Fruit fly (Drosophila melanogaster) whole organism, pupa: ENCODE data around the gene CG6961.
A peak's percentile ranks its signal among the peaks of the same experiment; 100 is the strongest.

Source experiments
- CG10348 ChIP-seq: fragments of 200-800 bp; sonication (Bioruptor generic); IDR thresholded peaks from 2 replicates; pipeline ENCODE4 v1.3.6; 2022; ENCODE audit warnings: missing biosample characterization, missing genetic modification characterization
- CG12605 ChIP-seq: fragments of 200-800 bp; sonication (Bioruptor generic); IDR thresholded peaks from 2 replicates; pipeline ENCODE4 v1.3.6; 2022; ENCODE audit warnings: missing biosample characterization, missing genetic modification characterization
- CG13204 ChIP-seq: fragments of 200-800 bp; sonication (Bioruptor generic); optimal IDR thresholded peaks from 2 replicates; lab custom pipeline; 2018; ENCODE audit warnings: missing biosample characterization, mild to moderate bottlenecking, missing genetic modification characterization, moderate library complexity
- CG14655 ChIP-seq: fragments of 200-800 bp; sonication (Bioruptor generic); optimal IDR thresholded peaks from 3 replicates; lab custom pipeline; 2017; ENCODE audit warnings: mild to moderate bottlenecking, missing biosample characterization, missing genetic modification reagents, missing genetic modification characterization
- CG15710 ChIP-seq: fragments of 200-800 bp; sonication (Bioruptor generic); optimal IDR thresholded peaks from 2 replicates; lab custom pipeline; 2018; ENCODE audit warnings: missing biosample characterization, mild to moderate bottlenecking, missing genetic modification characterization, moderate library complexity
- CG17806 ChIP-seq: fragments of 200-800 bp; sonication (Bioruptor generic); optimal IDR thresholded peaks from 2 replicates; lab custom pipeline; 2018; ENCODE audit warnings: missing biosample characterization, mild to moderate bottlenecking, missing genetic modification characterization, moderate library complexity
- CG32121 ChIP-seq: fragments of 200-800 bp; sonication (Bioruptor generic); IDR thresholded peaks from 2 replicates; pipeline ENCODE4 v1.3.6; 2022; ENCODE audit warnings: missing biosample characterization, missing genetic modification characterization
- CG34367 ChIP-seq: fragments of 200-800 bp; sonication (Bioruptor generic); optimal IDR thresholded peaks from 2 replicates; lab custom pipeline; 2018; ENCODE audit warnings: missing biosample characterization, mild to moderate bottlenecking, missing genetic modification characterization
- CG4496 ChIP-seq: fragments of 200-800 bp; sonication (Bioruptor generic); IDR thresholded peaks from 3 replicates; pipeline ENCODE4 v1.3.6; 2022; ENCODE audit warnings: missing biosample characterization, missing genetic modification characterization
- CG8159 ChIP-seq: fragments of 200-800 bp; sonication (Bioruptor generic); optimal IDR thresholded peaks from 3 replicates; lab custom pipeline; 2018; ENCODE audit warnings: missing biosample characterization, mild to moderate bottlenecking, missing genetic modification characterization, moderate library complexity
- CG8301 ChIP-seq: fragments of 200-800 bp; sonication (Bioruptor generic); optimal IDR thresholded peaks from 2 replicates; lab custom pipeline; 2018; ENCODE audit warnings: missing biosample characterization, mild to moderate bottlenecking, missing genetic modification characterization
- CG9948 ChIP-seq: fragments of 200-800 bp; sonication (Bioruptor generic); optimal IDR thresholded peaks from 2 replicates; lab custom pipeline; 2018; ENCODE audit warnings: missing biosample characterization, mild to moderate bottlenecking, missing genetic modification characterization, moderate library complexity
- D1 ChIP-seq: fragments of 200-800 bp; sonication (Bioruptor generic); optimal IDR thresholded peaks from 2 replicates; lab custom pipeline; 2018; ENCODE audit warnings: missing biosample characterization, mild to moderate bottlenecking, missing genetic modification characterization, moderate library complexity
- EcR ChIP-seq: fragments of 200-800 bp; sonication (Bioruptor generic); optimal IDR thresholded peaks from 3 replicates; lab custom pipeline; 2019; ENCODE audit warnings: missing biosample characterization, missing genetic modification characterization, mild to moderate bottlenecking, moderate library complexity, missing genetic modification reagents
- Ets98B ChIP-seq: fragments of 200-800 bp; sonication (Bioruptor generic); IDR thresholded peaks from 2 replicates; pipeline ENCODE4 v1.3.6; 2022; ENCODE audit warnings: missing biosample characterization, missing genetic modification characterization
- Pif1A ChIP-seq: fragments of 200-800 bp; sonication (Bioruptor generic); optimal IDR thresholded peaks from 3 replicates; lab custom pipeline; 2016; ENCODE audit warnings: missing biosample characterization, missing genetic modification characterization
- Pif1B ChIP-seq: fragments of 200-800 bp; sonication (Bioruptor generic); optimal IDR thresholded peaks from 3 replicates; lab custom pipeline; 2016; ENCODE audit warnings: missing biosample characterization, missing genetic modification characterization
- Snoo ChIP-seq: fragments of 200-800 bp; sonication (Bioruptor generic); optimal IDR thresholded peaks from 3 replicates; lab custom pipeline; 2017; ENCODE audit warnings: missing biosample characterization, mild to moderate bottlenecking, missing genetic modification characterization, inconsistent platforms
- fd96Ca ChIP-seq: fragments of 200-800 bp; sonication (Bioruptor generic); IDR thresholded peaks from 3 replicates; pipeline ENCODE4 v1.3.6; 2022; ENCODE audit warnings: missing biosample characterization, missing genetic modification characterization
- gl ChIP-seq: fragments of 200-800 bp; sonication (Bioruptor generic); optimal IDR thresholded peaks from 2 replicates; lab custom pipeline; 2018; ENCODE audit warnings: missing biosample characterization, mild to moderate bottlenecking, missing genetic modification characterization
- rn ChIP-seq: fragments of 200-800 bp; sonication (Bioruptor generic); IDR thresholded peaks from 2 replicates; pipeline ENCODE4 v1.3.6; 2022; ENCODE audit warnings: missing biosample characterization, missing genetic modification characterization

CG6961 gene

DNA sequence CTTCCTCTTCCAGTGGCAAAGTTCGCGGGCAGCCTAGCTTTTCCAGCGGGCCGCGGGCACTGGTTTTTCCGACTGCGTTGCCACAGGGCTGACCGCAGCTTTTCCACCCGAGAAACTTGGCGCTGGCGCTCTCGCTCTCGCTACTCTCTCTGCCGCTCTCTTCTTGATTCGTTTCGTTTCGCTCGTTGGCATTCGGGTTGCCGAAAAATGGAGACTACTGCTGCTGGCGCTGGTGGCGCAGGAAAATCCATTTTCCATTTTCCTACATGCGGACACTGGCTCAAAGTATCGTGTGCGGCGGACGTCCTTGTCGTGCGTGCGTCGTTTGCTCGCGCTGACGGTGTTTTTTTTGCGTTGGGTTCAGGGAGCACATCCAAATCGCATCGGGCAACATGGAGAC lies 25.0 kb upstream of the CG6961 start, which contains the start of gene CG42450:
Gene CG42450 (plus strand): TSS at position 249 of the 400 bp plus-strand sequence.
- TF ChIP-seq CG8159 (no peak), CG4496 (GFP tag; lab: Robert Waterston, UW) (0 out of 3 replicates have a peak, but pooled peaks have one; percentile 15)
- TF ChIP-seq, all 21 proteins: peak for 1

DNA sequence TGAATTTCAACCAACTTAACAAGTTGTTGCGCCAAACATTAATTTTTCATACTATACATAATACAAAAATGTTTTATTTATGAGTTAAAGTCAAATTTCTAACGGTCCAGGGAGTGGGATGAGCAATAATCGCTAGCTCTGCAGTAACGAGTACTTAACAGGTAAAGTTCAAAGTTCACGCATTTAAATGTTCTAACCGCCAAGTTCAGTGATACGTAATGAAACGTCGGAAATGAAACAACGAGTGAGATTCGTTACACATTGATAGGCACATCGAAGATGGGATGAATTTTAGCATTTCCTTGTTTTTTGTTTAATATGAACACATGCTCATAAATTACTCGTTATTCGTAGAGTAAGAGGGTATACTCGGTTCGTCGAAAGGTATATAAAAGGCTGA lies 24.1 kb upstream of the CG6961 start:
- TF ChIP-seq CG32121 (GFP tag; lab: Robert Waterston, UW) (no peak), D1 (tag; lab: Kevin White, UChicago) (no peak), CG8159 (no peak), EcR (GFP tag; lab: Kevin White, UChicago) (no peak), CG8301 (tag; lab: Kevin White, UChicago) (no peak), CG15710 (tag; lab: Kevin White, UChicago) (no peak), rn (no peak), gl (tag; lab: Kevin White, UChicago) (no peak), CG12605 (GFP tag; lab: Robert Waterston, UW) (no peak), Ets98B (GFP tag; lab: Robert Waterston, UW) (no peak), Pif1B (GFP tag; lab: Kevin White, UChicago) (no peak), fd96Ca (GFP tag; lab: Robert Waterston, UW) (no peak)

DNA sequence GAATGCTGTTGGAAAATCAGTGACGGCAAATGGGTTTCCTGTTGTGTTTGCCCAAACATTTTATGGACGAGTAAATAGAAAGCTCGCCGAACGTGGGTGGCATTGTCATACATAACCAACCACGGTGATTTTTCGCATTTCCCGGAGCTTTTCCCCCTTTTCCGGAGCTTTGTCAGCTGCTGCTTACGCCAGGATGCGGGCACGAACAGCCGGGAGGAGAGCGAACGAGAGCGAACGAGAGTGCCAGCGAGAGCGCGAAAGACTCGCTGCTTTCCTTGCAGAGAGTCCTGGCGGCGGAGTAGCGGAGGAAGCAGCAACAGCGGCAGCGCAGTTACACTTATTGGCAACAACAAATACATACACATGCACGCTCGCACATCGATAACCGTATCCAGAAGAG lies 18.4 kb upstream of the CG6961 start, which contains the start of gene CG7058:
Gene CG7058 (plus strand): TSS at position 330 of the 400 bp plus-strand sequence.
- TF ChIP-seq CG4496 (GFP tag; lab: Robert Waterston, UW) (no peak), CG12605 (GFP tag; lab: Robert Waterston, UW) (no peak)

dm6 chrX:18805036-18805435 lies 17.0 kb upstream of the CG6961 start:
- TF ChIP-seq CG17806 (tag; lab: Kevin White, UChicago): no peak
- no peak for TF ChIP-seq CG8301 (tag; lab: Kevin White, UChicago)
- no peak for TF ChIP-seq CG12605 (GFP tag; lab: Robert Waterston, UW)
- no peak for TF ChIP-seq CG32121 (GFP tag; lab: Robert Waterston, UW)
- TF ChIP-seq EcR (GFP tag; lab: Kevin White, UChicago): no peak
- no peak for TF ChIP-seq rn
- no peak for TF ChIP-seq Ets98B (GFP tag; lab: Robert Waterston, UW)
- no peak for TF ChIP-seq CG4496 (GFP tag; lab: Robert Waterston, UW)
- no peak for TF ChIP-seq D1 (tag; lab: Kevin White, UChicago)
- no peak for TF ChIP-seq CG13204 (GFP tag; lab: Kevin White, UChicago)

dm6 chrX:18801293-18801692 lies 13.3 kb upstream of the CG6961 start:
- TF ChIP-seq D1 (tag; lab: Kevin White, UChicago): no peak
- TF ChIP-seq Pif1B (GFP tag; lab: Kevin White, UChicago): no peak
- TF ChIP-seq CG15710 (tag; lab: Kevin White, UChicago): no peak
- TF ChIP-seq EcR (GFP tag; lab: Kevin White, UChicago): peak; percentile 89

- TF ChIP-seq Snoo (tag; lab: Kevin White, UChicago): no peak
- no peak for TF ChIP-seq D1 (tag; lab: Kevin White, UChicago)
- peak; percentile 29; the same call in 1 of the 2 replicates for TF ChIP-seq CG12605 (GFP tag; lab: Robert Waterston, UW)
- TF ChIP-seq CG17806 (tag; lab: Kevin White, UChicago): peak; percentile 68
- peak; percentile 13; the same call in 1 of the 3 replicates for TF ChIP-seq fd96Ca (GFP tag; lab: Robert Waterston, UW)
- peak; percentile 57 for TF ChIP-seq Pif1A (GFP tag; lab: Kevin White, UChicago)
- no peak for TF ChIP-seq CG10348
- TF ChIP-seq CG32121 (GFP tag; lab: Robert Waterston, UW): no peak
- no peak for TF ChIP-seq EcR (GFP tag; lab: Kevin White, UChicago)
- peak; percentile 58 for TF ChIP-seq CG4496 (GFP tag; lab: Robert Waterston, UW)
- TF ChIP-seq CG13204 (GFP tag; lab: Kevin White, UChicago): no peak
- TF ChIP-seq CG14655 (GFP tag; lab: Kevin White, UChicago): peak; percentile 85
- TF ChIP-seq CG15710 (tag; lab: Kevin White, UChicago): peak; percentile 52
- peak; percentile 74 for TF ChIP-seq CG8301 (tag; lab: Kevin White, UChicago)
- TF ChIP-seq Pif1B (GFP tag; lab: Kevin White, UChicago): peak; percentile 50
- TF ChIP-seq gl (tag; lab: Kevin White, UChicago): peak; percentile 14
- TF ChIP-seq CG8159: peak; percentile 59
- no peak for TF ChIP-seq rn
- no peak for TF ChIP-seq Ets98B (GFP tag; lab: Robert Waterston, UW)
- peak; percentile 65 for TF ChIP-seq CG34367 (tag; lab: Kevin White, UChicago)
- peak; percentile 81 for TF ChIP-seq CG9948
These were observed 12.2 kb upstream of the CG6961 start for dm6 chrX:18800167-18800566.

DNA sequence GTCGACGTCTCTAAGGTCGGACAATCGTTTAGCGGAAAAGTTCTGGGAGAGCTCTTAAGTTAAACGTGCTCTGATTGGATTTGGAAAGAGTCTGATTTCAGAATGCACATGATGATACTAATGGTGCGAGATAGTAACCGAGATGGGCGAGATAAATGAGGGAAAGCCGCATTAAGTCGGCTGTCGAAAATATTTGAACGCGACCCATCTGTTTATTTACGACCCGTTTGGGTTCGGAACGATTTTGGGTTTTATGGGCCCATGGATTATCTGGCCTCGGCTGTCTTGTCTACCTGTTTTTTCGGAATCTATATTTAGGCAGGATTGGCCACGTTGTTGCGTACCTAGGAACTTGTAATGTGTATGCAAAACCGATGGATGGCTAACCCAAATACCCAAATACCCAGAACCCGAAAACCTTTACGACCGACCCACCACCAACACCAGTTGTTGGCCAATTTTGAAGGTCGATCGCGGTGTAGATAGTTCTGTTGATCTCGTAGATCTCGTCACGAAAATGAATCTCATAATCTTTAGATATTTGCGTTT lies 11.4 kb upstream of the CG6961 start:
- no peak for TF ChIP-seq CG34367 (tag; lab: Kevin White, UChicago)
- no peak for TF ChIP-seq gl (tag; lab: Kevin White, UChicago)
- no peak for TF ChIP-seq CG13204 (GFP tag; lab: Kevin White, UChicago)
- TF ChIP-seq CG4496 (GFP tag; lab: Robert Waterston, UW): no peak
- TF ChIP-seq D1 (tag; lab: Kevin White, UChicago): no peak
- TF ChIP-seq CG15710 (tag; lab: Kevin White, UChicago): no peak
- TF ChIP-seq CG17806 (tag; lab: Kevin White, UChicago): no peak
- no peak for TF ChIP-seq CG14655 (GFP tag; lab: Kevin White, UChicago)
- no peak for TF ChIP-seq Pif1B (GFP tag; lab: Kevin White, UChicago)
- no peak for TF ChIP-seq fd96Ca (GFP tag; lab: Robert Waterston, UW)
- TF ChIP-seq Snoo (tag; lab: Kevin White, UChicago): no peak
- TF ChIP-seq, all 21 proteins: peak for 0
